Worm (Caenorhabditis elegans) whole organism, early embryonic: Measurements from ENCODE around the gene C32A9.1.

Source experiments
- B0310.2 ChIP-seq: sonication (generic microtip); optimal IDR thresholded peaks from 2 replicates; lab custom pipeline; 2016; ENCODE audit warnings: mild to moderate bottlenecking, missing genetic modification characterization, missing compliant biosample characterization
- F13C5.2 ChIP-seq: sonication (generic microtip); optimal IDR thresholded peaks from 2 replicates; lab custom pipeline; 2017; ENCODE audit warnings: mild to moderate bottlenecking, missing genetic modification characterization, inconsistent platforms, missing compliant biosample characterization
- ama-1 ChIP-seq: fragments of 150-350 bp; optimal IDR thresholded peaks from 2 replicates; lab custom pipeline; 2014
- ceh-13 ChIP-seq: fragments of 200-800 bp; sonication (Bioruptor generic); optimal IDR thresholded peaks from 2 replicates; lab custom pipeline; 2018; ENCODE audit warnings: mild to moderate bottlenecking, missing genetic modification characterization, missing compliant biosample characterization
- ceh-36 ChIP-seq: sonication (generic microtip); optimal IDR thresholded peaks from 2 replicates; lab custom pipeline; 2016; ENCODE audit warnings: missing genetic modification characterization, inconsistent platforms, missing compliant biosample characterization
- ets-7 ChIP-seq: sonication (generic microtip); optimal IDR thresholded peaks from 2 replicates; lab custom pipeline; 2016; ENCODE audit warnings: missing genotype, missing genetic modification characterization, missing compliant biosample characterization
- flt-1 ChIP-seq: fragments of 200-800 bp; sonication (Bioruptor generic); IDR thresholded peaks from 2 replicates; pipeline ENCODE4 v1.3.6; 2022; ENCODE audit warnings: missing genetic modification characterization, missing compliant biosample characterization
- hmbx-1 ChIP-seq: sonication (generic microtip); optimal IDR thresholded peaks from 2 replicates; lab custom pipeline; 2016; ENCODE audit warnings: mild to moderate bottlenecking, missing genetic modification characterization, missing compliant biosample characterization
- hmg-4 ChIP-seq: fragments of 200-800 bp; sonication (Bioruptor generic); optimal IDR thresholded peaks from 2 replicates; lab custom pipeline; 2018; ENCODE audit warnings: mild to moderate bottlenecking, missing genetic modification characterization, missing compliant biosample characterization
- hnd-1 ChIP-seq: sonication (generic microtip); optimal IDR thresholded peaks from 2 replicates; lab custom pipeline; 2016; ENCODE audit warnings: missing genetic modification characterization, missing compliant biosample characterization
- pes-1 ChIP-seq: fragments of 200-800 bp; sonication (Bioruptor generic); IDR thresholded peaks from 2 replicates; pipeline ENCODE4 v1.3.6; 2022; ENCODE audit warnings: missing genetic modification reagents, missing genetic modification characterization, missing compliant biosample characterization
- scrt-1 ChIP-seq: fragments of 200-800 bp; sonication (Bioruptor generic); IDR thresholded peaks from 2 replicates; pipeline ENCODE4 v1.3.6; 2022; ENCODE audit warnings: missing genetic modification characterization, missing compliant biosample characterization
- tbx-11 ChIP-seq: fragments of 200-800 bp; sonication (Bioruptor generic); IDR thresholded peaks from 2 replicates; pipeline ENCODE4 v1.3.6; 2022; ENCODE audit warnings: missing genetic modification characterization, missing compliant biosample characterization
- tbx-37 ChIP-seq: fragments of 200-800 bp; sonication (Bioruptor generic); conservative IDR thresholded peaks from 2 replicates; pipeline ENCODE4 v1.3.6; 2022; ENCODE audit warnings: missing genetic modification reagents, missing genetic modification characterization, missing compliant biosample characterization

DNA sequence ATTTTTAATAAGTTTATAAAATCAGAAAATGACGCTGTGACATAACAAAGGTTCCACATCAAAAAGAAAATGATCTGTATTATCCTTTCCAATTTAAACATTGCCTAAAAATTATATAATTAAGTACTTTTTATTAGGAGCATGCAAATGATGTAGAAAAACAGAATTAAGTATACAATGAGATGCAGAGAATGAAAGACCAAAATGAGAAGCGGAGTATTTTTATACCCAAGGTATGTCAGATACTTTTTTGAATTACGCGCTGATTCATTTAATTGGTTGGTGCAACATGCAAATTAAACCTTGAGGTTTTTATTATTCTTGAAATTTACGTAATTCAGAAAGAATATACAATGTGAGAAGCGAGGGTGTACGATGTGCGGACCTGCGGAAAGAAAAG, at the start of gene C32A9.1:
- TF ChIP-seq tbx-11 (GFP tag; lab: Robert Waterston, UW) (no peak), ama-1 (lab: Kevin White, UChicago) (no peak), flt-1 (GFP tag; lab: Robert Waterston, UW) (no peak), ceh-36 (tag; lab: Kevin White, UChicago) (no peak), tbx-37 (GFP tag; lab: Robert Waterston, UW) (no peak), ceh-13 (GFP tag; lab: Kevin White, UChicago) (no peak), pes-1 (GFP tag; lab: Robert Waterston, UW) (no peak), scrt-1 (GFP tag; lab: Robert Waterston, UW) (no peak), hmg-4 (GFP tag; lab: Kevin White, UChicago) (no peak), B0310.2 (tag; lab: Kevin White, UChicago) (no peak), hnd-1 (tag; lab: Kevin White, UChicago) (no peak), ets-7 (no peak), F13C5.2 (tag; lab: Kevin White, UChicago) (no peak), hmbx-1 (tag; lab: Kevin White, UChicago) (no peak)
